Fruit fly (Drosophila melanogaster): ENCODE measurements around the gene CG17786.

CG17786 gene

dm6 chr3R:24221334-24222302 lies 3.1 kb upstream of the CG17786 start, which contains the start of gene twin:
Gene twin (minus strand): TSS chr3R:24221965.
- TF ChIP-seq h (optimal IDR thresholded peaks at IDR 0.05) = no peak
- TF ChIP-seq psq (optimal IDR thresholded peaks at IDR 0.05) = peak; percentile 47

- TF ChIP-seq h (optimal IDR thresholded peaks at IDR 0.05) = no peak
- no peak for TF ChIP-seq ttk (optimal IDR thresholded peaks at IDR 0.05)
- TF ChIP-seq insv (optimal IDR thresholded peaks at IDR 0.05) = no peak
- TF ChIP-seq psq (optimal IDR thresholded peaks at IDR 0.05) = peak; percentile 3
These were observed 2.3 kb upstream of the CG17786 start, which contains the start of gene cav for dm6 chr3R:24220845-24221244. Gene cav (plus strand): TSS chr3R:24221103.

dm6 chr3R:24219093-24219492 lies 575 bp upstream of the CG17786 start:
- TF ChIP-seq ttk (optimal IDR thresholded peaks at IDR 0.05) (no peak), insv (optimal IDR thresholded peaks at IDR 0.05) (no peak), psq (optimal IDR thresholded peaks at IDR 0.05) (no peak)

dm6 chr3R:24216017-24216416 lies 2.5 kb downstream of the CG17786 start:
- TF ChIP-seq psq (optimal IDR thresholded peaks at IDR 0.05) (no peak), ttk (optimal IDR thresholded peaks at IDR 0.05) (no peak)

- TF ChIP-seq ttk (optimal IDR thresholded peaks at IDR 0.05) (no peak), insv (optimal IDR thresholded peaks at IDR 0.05) (no peak), h (optimal IDR thresholded peaks at IDR 0.05) (no peak), psq (optimal IDR thresholded peaks at IDR 0.05) (no peak), Myc (optimal IDR thresholded peaks at IDR 0.05) (no peak), Sin3A (optimal IDR thresholded peaks at IDR 0.05) (no peak)
These were observed 4.9 kb downstream of the CG17786 start for dm6 chr3R:24213644-24214043.

- TF ChIP-seq Myc (optimal IDR thresholded peaks at IDR 0.05) (no peak), psq (optimal IDR thresholded peaks at IDR 0.05) (no peak), insv (optimal IDR thresholded peaks at IDR 0.05) (no peak), ttk (optimal IDR thresholded peaks at IDR 0.05) (no peak), h (optimal IDR thresholded peaks at IDR 0.05) (no peak), Sin3A (optimal IDR thresholded peaks at IDR 0.05) (no peak)
These were observed 12.0 kb downstream of the CG17786 start for dm6 chr3R:24206341-24207114.

dm6 chr3R:24205935-24206334 lies 12.6 kb downstream of the CG17786 start:
- TF ChIP-seq psq (optimal IDR thresholded peaks at IDR 0.05) (no peak), h (optimal IDR thresholded peaks at IDR 0.05) (no peak), ttk (optimal IDR thresholded peaks at IDR 0.05) (no peak), insv (optimal IDR thresholded peaks at IDR 0.05) (no peak), Myc (optimal IDR thresholded peaks at IDR 0.05) (no peak), Sin3A (optimal IDR thresholded peaks at IDR 0.05) (no peak)

dm6 chr3R:24205234-24205894 lies 13.2 kb downstream of the CG17786 start:
- no peak for TF ChIP-seq insv (optimal IDR thresholded peaks at IDR 0.05)
- TF ChIP-seq ttk (optimal IDR thresholded peaks at IDR 0.05) = no peak
- no peak for TF ChIP-seq Myc (optimal IDR thresholded peaks at IDR 0.05)
- no peak for TF ChIP-seq Sin3A (optimal IDR thresholded peaks at IDR 0.05)
- TF ChIP-seq h (optimal IDR thresholded peaks at IDR 0.05) = no peak
- no peak for TF ChIP-seq psq (optimal IDR thresholded peaks at IDR 0.05)

dm6 chr3R:24204022-24204421 lies 14.5 kb downstream of the CG17786 start:
- TF ChIP-seq psq (optimal IDR thresholded peaks at IDR 0.05) = no peak
- no peak for TF ChIP-seq insv (optimal IDR thresholded peaks at IDR 0.05)
- TF ChIP-seq h (optimal IDR thresholded peaks at IDR 0.05) = no peak
- no peak for TF ChIP-seq Sin3A (optimal IDR thresholded peaks at IDR 0.05)
- no peak for TF ChIP-seq Myc (optimal IDR thresholded peaks at IDR 0.05)
- no peak for TF ChIP-seq ttk (optimal IDR thresholded peaks at IDR 0.05)

- TF ChIP-seq Myc (optimal IDR thresholded peaks at IDR 0.05) (no peak), h (optimal IDR thresholded peaks at IDR 0.05) (no peak)
These were observed 15.1 kb downstream of the CG17786 start for dm6 chr3R:24203426-24203825.

dm6 chr3R:24202723-24203122 lies 15.8 kb downstream of the CG17786 start:
- no peak for TF ChIP-seq h (optimal IDR thresholded peaks at IDR 0.05)
- no peak for TF ChIP-seq Sin3A (optimal IDR thresholded peaks at IDR 0.05)
- no peak for TF ChIP-seq insv (optimal IDR thresholded peaks at IDR 0.05)
- TF ChIP-seq psq (optimal IDR thresholded peaks at IDR 0.05) = no peak
- no peak for TF ChIP-seq ttk (optimal IDR thresholded peaks at IDR 0.05)
- no peak for TF ChIP-seq Myc (optimal IDR thresholded peaks at IDR 0.05)

dm6 chr3R:24193373-24193879 lies 25.1 kb downstream of the CG17786 start, which contains the start of the genes SMC6 and CG6204:
Gene SMC6 (minus strand): TSS chr3R:24193423.
Gene CG6204 (plus strand): TSS chr3R:24193832.
- TF ChIP-seq ttk (optimal IDR thresholded peaks at IDR 0.05) (no peak), Sin3A (optimal IDR thresholded peaks at IDR 0.05) (no peak), h (optimal IDR thresholded peaks at IDR 0.05) (no peak), insv (optimal IDR thresholded peaks at IDR 0.05) (no peak), Myc (optimal IDR thresholded peaks at IDR 0.05) (no peak), psq (optimal IDR thresholded peaks at IDR 0.05) (no peak)

All from Kc167 (cell line).